Fruit fly (Drosophila melanogaster) whole organism, adult: ENCODE measurements around the gene CG13050.

Source experiments
- kay ChIP-seq: fragments of 200-800 bp; sonication (Bioruptor generic); peaks from one replicate; lab custom pipeline; 2016; ENCODE audit warnings: missing biosample characterization, missing genetic modification characterization, borderline replicate concordance
- toe ChIP-seq: fragments of 200-800 bp; sonication (Bioruptor generic); optimal IDR thresholded peaks from 2 replicates; lab custom pipeline; 2016; ENCODE audit warnings: missing biosample characterization, missing genetic modification characterization

DNA sequence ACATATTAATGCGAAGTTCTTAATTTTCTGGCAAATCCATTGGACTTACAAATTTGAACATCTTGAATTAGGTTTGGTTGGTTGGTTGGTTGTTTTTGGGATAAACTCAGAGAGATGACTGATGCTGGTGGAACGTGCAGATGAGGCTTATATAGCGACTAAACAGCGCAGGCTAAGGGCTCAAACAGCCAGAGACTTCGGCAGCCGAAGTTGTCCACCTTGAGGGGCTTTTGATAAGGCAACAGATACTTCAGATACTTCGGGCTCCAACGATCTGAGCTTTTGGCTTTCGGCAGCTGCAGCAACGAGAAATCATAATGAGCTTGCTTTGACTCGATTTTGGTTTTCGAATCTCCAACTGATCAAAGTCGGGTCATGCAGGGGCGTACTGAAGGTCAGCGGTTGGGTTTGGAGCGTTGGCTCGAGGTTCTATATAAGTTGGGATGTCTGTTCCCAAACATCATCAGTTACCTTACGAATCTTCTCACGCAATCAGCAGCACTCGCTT lies 40.4 kb upstream of the CG13050 start, which contains the start of the genes CG13041 and CG13060:
- TF ChIP-seq toe (GFP tag; lab: Kevin White, UChicago) (no peak), kay (no peak)
